Fruit fly (Drosophila melanogaster) whole organism: ENCODE data around the gene Hsp68.

Source experiments
- CG8478 ChIP-seq: fragments of >200 bp; optimal IDR thresholded peaks from 2 replicates; lab custom pipeline; 2018; ENCODE audit warnings: inconsistent platforms
- Dll ChIP-seq: fragments of >200 bp; optimal IDR thresholded peaks from 2 replicates; lab custom pipeline; 2017
- EcR ChIP-seq, 2 experiments: fragments of >200 bp; optimal IDR thresholded peaks; 2 replicates each; lab custom pipeline; 2017; ENCODE audit warnings: missing biosample characterization in 2 of 2, missing genetic modification characterization in 2 of 2, missing genetic modification reagents in 2 of 2
- pan ChIP-seq: fragments of >200 bp; optimal IDR thresholded peaks from 2 replicates; lab custom pipeline; 2017
- psq ChIP-seq: fragments of >200 bp; optimal IDR thresholded peaks from 2 replicates; lab custom pipeline; 2017

- TF ChIP-seq Dll (lab: Kevin White, UChicago), result no peak
- TF ChIP-seq pan (lab: Kevin White, UChicago), result no peak
- TF ChIP-seq psq (lab: Kevin White, UChicago), result no peak
- TF ChIP-seq CG8478 (lab: Kevin White, UChicago), result no peak
- TF ChIP-seq EcR (GFP tag; optimal IDR thresholded peaks at IDR 0.05; lab: Kevin White, UChicago), result no peak
Observed at dm6 chr3R:24091653-24092052, 34.5 kb upstream of the Hsp68 start.
